Fruit fly (Drosophila melanogaster): Measurements from ENCODE around the gene CG17350.

CG17350 gene

dm6 chr2L:19423467-19424122 is 42.9 kb downstream of the CG17350 start, which contains the start of the genes Alp12 and CG13085 (continued):
- TF ChIP-seq CG12769 (tag; optimal IDR thresholded peaks at IDR 0.05) (peak; percentile 86), CG18764 (GFP tag; optimal IDR thresholded peaks at IDR 0.05) (peak; percentile 95), sna (GFP tag; IDR thresholded peaks at IDR 0.05; ENCODE audit: partially characterized antibody) (no peak), Atf-2 (GFP tag; optimal IDR thresholded peaks at IDR 0.05) (peak; percentile 94), tna (GFP tag; IDR thresholded peaks at IDR 0.05; ENCODE audit: partially characterized antibody) (peak; percentile 15; the same call in 1 of the 2 replicates), Meics (GFP tag; optimal IDR thresholded peaks at IDR 0.05) (peak; percentile 99), otp (GFP tag; IDR thresholded peaks at IDR 0.05) (peak; percentile 90), Ets65A (GFP tag) (peak; percentile 98), her (GFP tag; optimal IDR thresholded peaks at IDR 0.05) (peak; percentile 87), rib (GFP tag; IDR thresholded peaks at IDR 0.05) (peak; percentile 94), CG12155 (GFP tag; optimal IDR thresholded peaks at IDR 0.05) (peak; percentile 95), sug (tag; optimal IDR thresholded peaks at IDR 0.05) (peak; percentile 98), pros (GFP tag; optimal IDR thresholded peaks at IDR 0.05) (peak; percentile 82), CG10959 (GFP tag; IDR thresholded peaks at IDR 0.05) (peak; percentile 87), az2 (GFP tag; optimal IDR thresholded peaks at IDR 0.05) (peak; percentile 98), p53 (GFP tag; optimal IDR thresholded peaks at IDR 0.05) (peak; percentile 86), ato (GFP tag; IDR thresholded peaks at IDR 0.05; ENCODE audit: partially characterized antibody) (no peak), cad (GFP tag; optimal IDR thresholded peaks at IDR 0.05) (no peak), cg (GFP tag; optimal IDR thresholded peaks at IDR 0.05) (peak; percentile 5), Eip74EF (GFP tag; optimal IDR thresholded peaks at IDR 0.05) (peak in 1 of 2 experiments; percentile 98), CoRest (tag; optimal IDR thresholded peaks at IDR 0.05) (peak; percentile 99), Dfd (GFP tag; optimal IDR thresholded peaks at IDR 0.05) (no peak), Lhr (GFP tag; optimal IDR thresholded peaks at IDR 0.05) (peak; percentile 95), CG16779 (GFP tag; IDR thresholded peaks at IDR 0.05) (peak; percentile 51; the same call in 1 of the 2 replicates), CG13424 (tag; optimal IDR thresholded peaks at IDR 0.05) (peak; percentile 99), CG6813 (GFP tag; optimal IDR thresholded peaks at IDR 0.05) (peak; percentile 97), CG18011 (GFP tag; optimal IDR thresholded peaks at IDR 0.05) (peak; percentile 89), emc (GFP tag; optimal IDR thresholded peaks at IDR 0.05) (peak; percentile 86), pfk (GFP tag; optimal IDR thresholded peaks at IDR 0.05) (peak; percentile 56), CG13296 (GFP tag; optimal IDR thresholded peaks at IDR 0.05) (peak; percentile 99), crp (GFP tag; optimal IDR thresholded peaks at IDR 0.05) (peak in 1 of 2 experiments; percentile 73), CG43689 (GFP tag; IDR thresholded peaks at IDR 0.05) (peak; percentile 89), CG2875 (GFP tag; optimal IDR thresholded peaks at IDR 0.05) (peak; percentile 98), dati (GFP tag; IDR thresholded peaks at IDR 0.05) (peak; percentile 41; the same call in 1 of the 2 replicates), hbn (GFP tag; IDR thresholded peaks at IDR 0.05; ENCODE audit: partially characterized antibody) (no peak), Bgb (GFP tag; IDR thresholded peaks at IDR 0.05; ENCODE audit: partially characterized antibody) (peak; percentile 48; the same call in 1 of the 2 replicates), slbo (GFP tag; IDR thresholded peaks at IDR 0.05) (peak; percentile 96), Xbp1 (GFP tag; optimal IDR thresholded peaks at IDR 0.05) (peak; percentile 98), CG1832 (GFP tag; optimal IDR thresholded peaks at IDR 0.05) (no peak), cwo (GFP tag; optimal IDR thresholded peaks at IDR 0.05) (peak; percentile 97), CG14667 (GFP tag; IDR thresholded peaks at IDR 0.05) (peak; percentile 93), lilli (GFP tag; optimal IDR thresholded peaks at IDR 0.05) (peak; percentile 97), CG8478 (optimal IDR thresholded peaks at IDR 0.05) (no peak), vnd (GFP tag; IDR thresholded peaks at IDR 0.05; ENCODE audit: partially characterized antibody) (no peak), CG42726 (GFP tag; IDR thresholded peaks at IDR 0.05; ENCODE audit: partially characterized antibody) (no peak), B-H2 (GFP tag; optimal IDR thresholded peaks at IDR 0.05) (peak; percentile 97), tll (GFP tag; optimal IDR thresholded peaks at IDR 0.05) (peak in 1 of 2 experiments; percentile 37), CG1792 (GFP tag; optimal IDR thresholded peaks at IDR 0.05) (peak; percentile 86)
